Fruit fly (Drosophila melanogaster): ENCODE data around the gene toc.
"Not testable (repeated sequence)": the region's sequence is repeated elsewhere in the genome, so short reads cannot be mapped to it uniquely, and the experiment has no call there.

Gene toc

dm6 chr2L:3144709-3145108 is at the start of gene toc:
toc (minus strand) TSS chr2L:3144786.
- TF ChIP-seq CG8478 (optimal IDR thresholded peaks at IDR 0.05) (no peak), CTCF (optimal IDR thresholded peaks at IDR 0.05) (peak; percentile 40 to 41)

DNA sequence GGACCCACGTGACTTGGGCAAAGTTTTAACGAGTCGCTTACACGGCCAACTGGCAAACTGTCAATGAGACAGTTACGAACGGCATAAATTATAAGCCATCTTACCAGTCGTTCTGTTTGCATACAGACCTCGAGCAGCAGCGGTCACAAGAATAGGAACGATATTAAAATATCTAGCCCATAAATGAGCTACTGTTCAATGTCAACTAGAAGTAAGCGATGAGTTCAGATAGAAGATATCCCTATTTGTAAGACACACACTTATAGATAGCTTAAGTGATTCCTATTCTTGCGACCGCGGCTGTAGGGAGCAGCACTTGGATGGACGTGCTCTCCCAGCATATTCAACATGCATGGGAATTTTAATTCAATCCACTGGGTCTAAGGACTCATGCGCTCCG is 44.3 kb upstream of the toc start:
- TF ChIP-seq CTCF (optimal IDR thresholded peaks at IDR 0.05) (no peak), CG8478 (optimal IDR thresholded peaks at IDR 0.05) (no peak)

- no peak for TF ChIP-seq CG8478 (optimal IDR thresholded peaks at IDR 0.05)
- TF ChIP-seq CTCF (optimal IDR thresholded peaks at IDR 0.05): peak; percentile 81 to 86
Measured at dm6 chr2L:3183205-3183604, 38.6 kb upstream of the toc start.

dm6 chr2L:3179654-3180053 is 35.1 kb upstream of the toc start:
- TF ChIP-seq CG8478 (optimal IDR thresholded peaks at IDR 0.05) (no peak), CTCF (optimal IDR thresholded peaks at IDR 0.05) (peak; percentile 63 to 65)

DNA sequence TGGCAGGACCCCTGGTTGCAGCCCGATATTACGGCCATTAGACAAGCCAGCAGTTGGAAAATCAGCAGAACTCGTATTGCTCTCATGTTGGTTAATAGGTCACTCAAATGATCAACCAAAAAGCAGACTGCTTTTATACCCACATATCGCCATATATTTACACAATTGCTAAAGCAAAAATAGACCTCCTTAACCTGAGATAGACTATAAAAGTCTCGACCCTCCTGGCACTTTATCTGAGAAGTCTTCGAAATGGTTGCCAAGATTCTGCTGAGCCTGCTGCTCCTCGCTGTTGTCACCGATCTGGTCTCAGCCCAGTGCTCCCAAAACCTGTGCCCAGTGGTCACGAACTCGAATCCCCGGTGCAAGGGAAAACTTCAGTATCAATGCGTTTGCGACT is 29.2 kb upstream of the toc start, which contains the start of the genes CG31698 and CG15404:
Gene CG31698, minus strand, starts transcription at position 101 of the 400 bp plus-strand sequence.
Gene CG15404, plus strand, starts transcription at position 233 of the 400 bp plus-strand sequence.
- TF ChIP-seq CTCF (optimal IDR thresholded peaks at IDR 0.05): no peak
- TF ChIP-seq CG8478 (optimal IDR thresholded peaks at IDR 0.05): no peak

- TF ChIP-seq CG8478 (optimal IDR thresholded peaks at IDR 0.05) (no peak), CTCF (optimal IDR thresholded peaks at IDR 0.05) (no peak)
Measured at dm6 chr2L:3172745-3173271, 28.2 kb upstream of the toc start.

- no peak for TF ChIP-seq CTCF (optimal IDR thresholded peaks at IDR 0.05)
- TF ChIP-seq CG8478 (optimal IDR thresholded peaks at IDR 0.05): no peak
Measured at dm6 chr2L:3170949-3171579, 26.5 kb upstream of the toc start, which contains the start of gene CG44002. CG44002 (minus strand) TSS chr2L:3171092.

- TF ChIP-seq CG8478 (optimal IDR thresholded peaks at IDR 0.05) (no peak), CTCF (optimal IDR thresholded peaks at IDR 0.05) (no peak)
Measured at dm6 chr2L:3166710-3167109, 22.1 kb upstream of the toc start.

dm6 chr2L:3165022-3165647 is 20.5 kb upstream of the toc start:
- TF ChIP-seq CTCF (optimal IDR thresholded peaks at IDR 0.05) (no peak), CG8478 (optimal IDR thresholded peaks at IDR 0.05) (no peak)

DNA sequence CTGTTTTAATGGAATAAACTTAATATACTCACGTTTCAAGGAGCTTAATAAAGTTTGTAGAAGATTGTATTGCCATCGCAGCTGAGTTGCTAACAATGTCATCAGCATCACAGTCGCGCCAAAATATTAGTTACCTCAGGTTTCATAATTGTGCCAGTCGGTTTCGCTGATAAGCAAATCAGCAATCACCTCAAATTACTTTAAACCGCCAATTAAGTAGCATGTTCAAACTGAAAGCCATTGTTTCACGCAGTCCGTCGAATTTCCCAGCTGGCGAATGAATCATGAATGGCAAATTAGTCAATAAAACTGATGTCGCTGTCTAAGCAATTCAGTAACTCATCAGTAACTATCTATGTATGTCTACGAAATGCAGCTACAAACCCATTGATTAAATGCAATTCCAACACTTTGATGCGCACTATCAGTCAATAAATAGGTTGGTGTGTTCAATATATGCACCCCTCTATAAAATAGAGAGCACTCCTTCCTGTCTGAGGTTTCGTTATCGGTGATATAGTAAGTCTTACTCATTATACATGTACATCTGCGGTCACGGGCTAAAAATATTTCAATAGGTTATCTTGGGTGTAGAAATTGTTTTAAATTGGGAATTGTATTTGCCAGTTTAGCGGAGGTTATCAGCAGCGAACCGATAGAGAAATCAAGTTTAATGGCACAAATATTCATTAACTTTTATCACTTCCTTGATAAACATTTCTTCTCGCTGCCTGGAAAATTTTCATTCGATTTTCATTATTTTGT is 19.9 kb upstream of the toc start:
- TF ChIP-seq CTCF (optimal IDR thresholded peaks at IDR 0.05): no peak
- no peak for TF ChIP-seq CG8478 (optimal IDR thresholded peaks at IDR 0.05)

DNA sequence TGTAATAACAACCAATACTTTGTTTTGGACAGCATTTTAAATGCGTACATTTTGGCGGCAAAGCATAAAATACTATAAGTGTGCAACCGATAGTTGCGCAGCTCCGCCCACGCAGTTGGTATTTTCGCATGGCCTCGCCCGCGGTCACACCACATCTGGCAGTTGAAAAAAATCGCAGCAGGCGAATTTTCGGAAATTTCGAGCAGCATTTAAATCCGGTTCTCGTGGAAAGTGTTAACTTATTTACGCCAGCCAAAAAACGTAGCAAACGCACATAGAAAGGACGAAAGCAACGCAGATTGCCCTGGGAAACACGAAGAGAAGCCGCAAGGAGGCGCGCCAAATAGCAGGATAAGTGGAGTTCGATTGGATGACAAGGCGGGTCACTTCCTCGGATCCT is 18.9 kb upstream of the toc start, which contains the start of gene Hydr2:
Gene Hydr2, plus strand, starts transcription at position 156 of the 400 bp plus-strand sequence.
- TF ChIP-seq CTCF, CG8478 (optimal IDR thresholded peaks at IDR 0.05): not testable (repeated sequence)

dm6 chr2L:3159144-3160000 is 14.8 kb upstream of the toc start, which contains the start of the genes Mad and gkt:
Mad (minus strand) TSS chr2L:3159643.
gkt (plus strand) TSS chr2L:3159950.
- no peak for TF ChIP-seq CTCF (optimal IDR thresholded peaks at IDR 0.05)
- no peak for TF ChIP-seq CG8478 (optimal IDR thresholded peaks at IDR 0.05)

- no peak for TF ChIP-seq CTCF (optimal IDR thresholded peaks at IDR 0.05)
- no peak for TF ChIP-seq CG8478 (optimal IDR thresholded peaks at IDR 0.05)
Measured at dm6 chr2L:3158260-3159072, 13.9 kb upstream of the toc start.

All from S2 (cell line).